Worm (Caenorhabditis elegans) whole organism, L2 larva: ENCODE data around the gene K09E3.2.

ENCODE experiments used
- C34F6.9 ChIP-seq: fragments of 150-350 bp; optimal IDR thresholded peaks from 2 replicates; lab custom pipeline; 2014; ENCODE audit warnings: missing biosample characterization, missing genetic modification characterization
- F13H6.1 ChIP-seq: sonication (generic microtip); optimal IDR thresholded peaks from 2 replicates; lab custom pipeline; 2016; ENCODE audit warnings: missing genetic modification characterization, missing compliant biosample characterization
- Y55F3AM.14 ChIP-seq: fragments of 200-800 bp; sonication (Bioruptor generic); optimal IDR thresholded peaks from 2 replicates; lab custom pipeline; 2018; ENCODE audit warnings: mild to moderate bottlenecking, missing genetic modification characterization, missing compliant biosample characterization
- ama-1 ChIP-seq: fragments of 150-350 bp; optimal IDR thresholded peaks from 2 replicates; lab custom pipeline; 2018; ENCODE audit warnings: inconsistent platforms
- blmp-1 ChIP-seq: sonication (generic microtip); optimal IDR thresholded peaks from 2 replicates; lab custom pipeline; 2017; ENCODE audit warnings: missing genetic modification characterization, mild to moderate bottlenecking, missing compliant biosample characterization, antibody characterized with exemption, moderate library complexity; ENCODE audit not compliant: insufficient read depth
- ceh-82 ChIP-seq: fragments of 150-350 bp; optimal IDR thresholded peaks from 2 replicates; lab custom pipeline; 2014; ENCODE audit warnings: missing biosample characterization, missing genetic modification characterization
- crh-2 ChIP-seq: sonication (generic microtip); optimal IDR thresholded peaks from 2 replicates; lab custom pipeline; 2017; ENCODE audit warnings: missing biosample characterization, missing genetic modification characterization
- dmd-4 ChIP-seq: sonication (generic microtip); optimal IDR thresholded peaks from 2 replicates; lab custom pipeline; 2017; ENCODE audit warnings: missing biosample characterization, missing genetic modification characterization
- egl-27 ChIP-seq: sonication (generic microtip); optimal IDR thresholded peaks from 3 replicates; lab custom pipeline; 2017; ENCODE audit warnings: missing biosample characterization, missing genetic modification reagents, missing genetic modification characterization
- elt-1 ChIP-seq: fragments of 150-350 bp; optimal IDR thresholded peaks from 2 replicates; lab custom pipeline; 2014; ENCODE audit warnings: missing biosample characterization, missing genetic modification characterization
- elt-3 ChIP-seq: sonication (generic microtip); optimal IDR thresholded peaks from 2 replicates; lab custom pipeline; 2017; ENCODE audit warnings: missing biosample characterization, missing genetic modification characterization
- fos-1 ChIP-seq: fragments of 150-350 bp; optimal IDR thresholded peaks from 2 replicates; lab custom pipeline; 2014; ENCODE audit warnings: missing biosample characterization, missing genetic modification characterization
- lin-11 ChIP-seq: fragments of 150-350 bp; sonication (generic microtip); optimal IDR thresholded peaks from 2 replicates; lab custom pipeline; 2014; ENCODE audit warnings: missing biosample characterization, missing genetic modification characterization, inconsistent platforms, mixed read lengths
- lin-39 ChIP-seq: fragments of 150-350 bp; optimal IDR thresholded peaks from 2 replicates; lab custom pipeline; 2014; ENCODE audit warnings: missing biosample characterization, missing genetic modification reagents, missing genetic modification characterization
- lsy-2 ChIP-seq, 2 experiments: fragments of 150-350 bp in 1 of 2; sonication (generic microtip) in 1 of 2; optimal IDR thresholded peaks; 2 replicates each; lab custom pipeline; 2014 to 2017; ENCODE audit warnings: missing biosample characterization in 2 of 2, missing genetic modification characterization in 2 of 2
- mab-5 ChIP-seq: fragments of 150-350 bp; optimal IDR thresholded peaks from 2 replicates; lab custom pipeline; 2014; ENCODE audit warnings: missing biosample characterization, missing genetic modification characterization
- nhr-10 ChIP-seq: sonication (generic microtip); optimal IDR thresholded peaks from 2 replicates; lab custom pipeline; 2017; ENCODE audit warnings: missing biosample characterization, missing genetic modification characterization
- nhr-11 ChIP-seq: fragments of 150-350 bp; optimal IDR thresholded peaks from 2 replicates; lab custom pipeline; 2014; ENCODE audit warnings: missing biosample characterization, missing genetic modification characterization
- nhr-12 ChIP-seq: fragments of 150-350 bp; optimal IDR thresholded peaks from 2 replicates; lab custom pipeline; 2014; ENCODE audit warnings: missing biosample characterization, missing genetic modification characterization
- nhr-129 ChIP-seq: fragments of 150-350 bp; optimal IDR thresholded peaks from 2 replicates; lab custom pipeline; 2014; ENCODE audit warnings: missing biosample characterization, missing genetic modification characterization
- nhr-21 ChIP-seq: fragments of 150-350 bp; optimal IDR thresholded peaks from 2 replicates; lab custom pipeline; 2014; ENCODE audit warnings: missing biosample characterization, missing genetic modification characterization
- nhr-25 ChIP-seq: fragments of 150-350 bp; sonication (generic microtip); optimal IDR thresholded peaks from 3 replicates; lab custom pipeline; 2014; ENCODE audit warnings: missing biosample characterization, missing genetic modification characterization
- nhr-6 ChIP-seq: fragments of 150-350 bp; optimal IDR thresholded peaks from 2 replicates; lab custom pipeline; 2014; ENCODE audit warnings: missing biosample characterization, missing genetic modification characterization
- nhr-77 ChIP-seq: fragments of 150-350 bp; optimal IDR thresholded peaks from 2 replicates; lab custom pipeline; 2014; ENCODE audit warnings: missing biosample characterization, missing genetic modification characterization
- peb-1 ChIP-seq: fragments of 150-350 bp; optimal IDR thresholded peaks from 2 replicates; lab custom pipeline; 2014; ENCODE audit warnings: missing biosample characterization, missing genetic modification characterization
- sem-4 ChIP-seq: fragments of 150-350 bp; optimal IDR thresholded peaks from 2 replicates; lab custom pipeline; 2014; ENCODE audit warnings: missing biosample characterization, missing genetic modification reagents, missing genetic modification characterization
- skn-1 ChIP-seq: sonication (generic microtip); optimal IDR thresholded peaks from 2 replicates; lab custom pipeline; 2017; ENCODE audit warnings: missing biosample characterization, missing genetic modification characterization
- sma-3 ChIP-seq: sonication (generic microtip); optimal IDR thresholded peaks from 2 replicates; lab custom pipeline; 2016; ENCODE audit warnings: missing genetic modification reagents, missing genetic modification characterization, missing compliant biosample characterization
- sma-9 ChIP-seq, 2 experiments: fragments of 150-350 bp in 1 of 2; sonication (generic microtip) in 1 of 2; optimal IDR thresholded peaks; 2 replicates each; lab custom pipeline; 2014 to 2016; ENCODE audit warnings: missing genetic modification characterization in 2 of 2, mild to moderate bottlenecking in 1 of 2, missing biosample characterization in 1 of 2, missing compliant biosample characterization in 1 of 2, missing genetic modification reagents in 1 of 2, moderate library complexity in 1 of 2
- snpc-4 ChIP-seq: fragments of 150-350 bp; optimal IDR thresholded peaks from 2 replicates; lab custom pipeline; 2014; ENCODE audit warnings: missing biosample characterization, missing genetic modification characterization
- unc-55 ChIP-seq: fragments of 150-350 bp; sonication (generic microtip); optimal IDR thresholded peaks from 3 replicates; lab custom pipeline; 2014; ENCODE audit warnings: missing biosample characterization, missing genetic modification reagents, missing genetic modification characterization
- zag-1 ChIP-seq: fragments of 150-350 bp; optimal IDR thresholded peaks from 2 replicates; lab custom pipeline; 2014; ENCODE audit warnings: missing biosample characterization, missing genetic modification characterization
- ztf-1 ChIP-seq: fragments of 200-800 bp; sonication (Bioruptor generic); conservative IDR thresholded peaks from 2 replicates; pipeline ENCODE4 v1.3.6; 2022; ENCODE audit warnings: missing genetic modification characterization, missing compliant biosample characterization
- ztf-11 ChIP-seq: sonication (generic microtip); optimal IDR thresholded peaks from 2 replicates; lab custom pipeline; 2017; ENCODE audit warnings: missing biosample characterization, missing genetic modification characterization
- ztf-4 ChIP-seq: fragments of 150-350 bp; optimal IDR thresholded peaks from 2 replicates; lab custom pipeline; 2014; ENCODE audit warnings: missing biosample characterization, missing genetic modification characterization

Gene K09E3.2

ce11 chrX:17146545-17146944 lies 29.1 kb downstream of the K09E3.2 start:
- TF ChIP-seq lin-39: no peak
- no peak for TF ChIP-seq elt-1 (tag; lab: Kevin White, UChicago)
- no peak for TF ChIP-seq ama-1 (lab: Kevin White, UChicago)
- no peak for TF ChIP-seq sma-3
- no peak for TF ChIP-seq nhr-77 (tag; lab: Kevin White, UChicago)
- TF ChIP-seq fos-1: peak; percentile 77
- no peak for TF ChIP-seq elt-3 (tag; lab: Kevin White, UChicago)
- TF ChIP-seq ztf-1 (GFP tag; lab: Robert Waterston, UW): no peak
- peak; percentile 13 for TF ChIP-seq sma-9 (GFP tag; optimal IDR thresholded peaks at IDR 0.05; lab: Kevin White, UChicago)
- no peak for TF ChIP-seq sma-9 (tag; optimal IDR thresholded peaks at IDR 0.05; lab: Kevin White, UChicago)
- no peak for TF ChIP-seq nhr-25 (tag; lab: Kevin White, UChicago)
- TF ChIP-seq ceh-82 (tag; lab: Kevin White, UChicago): no peak
- TF ChIP-seq F13H6.1 (tag; lab: Kevin White, UChicago): peak; percentile 25
- no peak for TF ChIP-seq snpc-4 (tag; lab: Kevin White, UChicago)
- peak; percentile 10 for TF ChIP-seq crh-2 (tag; lab: Kevin White, UChicago)
- no peak for TF ChIP-seq nhr-10 (tag; lab: Kevin White, UChicago)

- TF ChIP-seq skn-1 (tag; lab: Kevin White, UChicago) (no peak), lin-11 (tag; lab: Kevin White, UChicago) (no peak), lsy-2 (tag; optimal IDR thresholded peaks at IDR 0.05; lab: Kevin White, UChicago) (no peak), fos-1 (no peak), sma-9 (GFP tag; optimal IDR thresholded peaks at IDR 0.05; lab: Kevin White, UChicago) (no peak), sma-9 (tag; optimal IDR thresholded peaks at IDR 0.05; lab: Kevin White, UChicago) (no peak), unc-55 (no peak), ztf-11 (tag; lab: Kevin White, UChicago) (no peak), ztf-1 (GFP tag; lab: Robert Waterston, UW) (no peak), nhr-25 (tag; lab: Kevin White, UChicago) (no peak), peb-1 (tag; lab: Kevin White, UChicago) (no peak), elt-3 (tag; lab: Kevin White, UChicago) (no peak), ama-1 (lab: Kevin White, UChicago) (no peak), nhr-12 (no peak), Y55F3AM.14 (GFP tag; lab: Kevin White, UChicago) (no peak), nhr-11 (tag; lab: Kevin White, UChicago) (no peak)
These were observed 32.5 kb downstream of the K09E3.2 start, which contains the start of gene T23C6.4 for ce11 chrX:17149877-17150490. Gene T23C6.4, minus strand, starts transcription at chrX:17149927.

- TF ChIP-seq nhr-129: peak; percentile 81
- TF ChIP-seq egl-27: peak; percentile 85
- TF ChIP-seq snpc-4 (tag; lab: Kevin White, UChicago): peak; percentile 1
- TF ChIP-seq dmd-4: no peak
- peak; percentile 49 to 81 for TF ChIP-seq lsy-2 (tag; optimal IDR thresholded peaks at IDR 0.05; lab: Kevin White, UChicago)
- no peak for TF ChIP-seq nhr-10 (tag; lab: Kevin White, UChicago)
- peak; percentile 50 for TF ChIP-seq zag-1 (tag; lab: Kevin White, UChicago)
- peak; percentile 83 for TF ChIP-seq C34F6.9
- no peak for TF ChIP-seq ztf-11 (tag; lab: Kevin White, UChicago)
- TF ChIP-seq fos-1: peak; percentile 73
- TF ChIP-seq sem-4 (tag; lab: Kevin White, UChicago): peak; percentile 47
- peak; percentile 81 for TF ChIP-seq crh-2 (tag; lab: Kevin White, UChicago)
- TF ChIP-seq blmp-1 (tag; lab: Kevin White, UChicago): peak; percentile 34
- TF ChIP-seq ztf-4 (tag; lab: Kevin White, UChicago): peak; percentile 37
- TF ChIP-seq sma-9 (GFP tag; optimal IDR thresholded peaks at IDR 0.05; lab: Kevin White, UChicago): peak; percentile 73
- no peak for TF ChIP-seq sma-9 (tag; optimal IDR thresholded peaks at IDR 0.05; lab: Kevin White, UChicago)
- TF ChIP-seq nhr-6 (tag; lab: Kevin White, UChicago): peak; percentile 59
- peak; percentile 67 for TF ChIP-seq nhr-21
- TF ChIP-seq unc-55: peak; percentile 83
- TF ChIP-seq mab-5 (tag; lab: Kevin White, UChicago): peak; percentile 11
- peak; percentile 59 for TF ChIP-seq lin-11 (tag; lab: Kevin White, UChicago)
- no peak for TF ChIP-seq lin-39
- TF ChIP-seq F13H6.1 (tag; lab: Kevin White, UChicago): peak; percentile 74
- TF ChIP-seq elt-1 (tag; lab: Kevin White, UChicago): no peak
These were observed 33.8 kb downstream of the K09E3.2 start, which contains the start of gene mdt-1.2 for ce11 chrX:17151160-17151711. Gene mdt-1.2, plus strand, starts transcription at chrX:17151522.
